Worm (Caenorhabditis elegans): ENCODE measurements around the gene nhr-148.

The nhr-148 gene

DNA sequence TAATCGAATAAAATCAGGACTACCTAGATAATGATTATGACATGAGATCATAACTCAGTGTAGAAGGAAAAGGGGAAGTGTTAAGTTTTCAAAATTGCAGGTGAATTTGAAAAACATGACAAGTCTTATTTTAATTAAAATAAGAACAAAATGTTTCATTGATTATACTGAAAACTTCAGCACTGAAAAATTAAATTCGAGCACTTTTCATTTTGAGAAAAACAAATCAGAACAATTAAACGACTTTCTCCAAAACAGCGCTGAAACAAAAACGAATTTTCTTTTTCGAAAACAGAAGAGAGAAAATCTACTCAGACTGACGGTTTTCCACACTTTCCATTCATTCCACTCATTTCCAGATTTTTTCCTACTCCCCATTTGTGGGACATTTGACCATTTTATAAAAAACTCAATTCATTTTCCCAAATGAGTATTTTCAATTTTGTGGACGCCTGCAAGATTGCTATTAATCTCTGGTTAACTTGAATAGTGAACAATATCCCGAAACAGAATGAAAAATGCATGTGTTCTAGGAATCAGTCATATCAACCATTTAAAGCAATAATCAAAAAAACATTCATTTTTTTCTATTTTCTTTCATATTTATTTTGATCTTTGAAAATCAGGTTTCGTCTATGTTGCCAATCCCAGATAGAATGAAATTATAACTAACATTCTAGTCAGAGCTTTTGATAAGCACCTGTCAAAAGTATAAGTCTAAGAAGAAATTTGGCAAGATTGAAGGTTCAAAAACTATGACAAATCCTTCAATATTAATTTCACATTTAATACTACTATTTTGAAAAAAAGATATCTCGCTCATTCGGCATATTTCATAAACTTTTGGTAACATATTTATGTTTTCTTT is 10.5 kb downstream of the nhr-148 start, which contains the start of the genes srh-231 and srh-275:
Gene srh-231, minus strand, starts transcription at position 51 of the 868 bp plus-strand sequence.
Gene srh-275, plus strand, starts transcription at position 818 of the 868 bp plus-strand sequence.
- TF ChIP-seq mab-5 (tag; optimal IDR thresholded peaks at IDR 0.05) (no peak), mls-2 (tag; optimal IDR thresholded peaks at IDR 0.05) (no peak), lin-32 (GFP tag; optimal IDR thresholded peaks at IDR 0.05) (no peak), unc-62 (GFP tag; optimal IDR thresholded peaks at IDR 0.05) (no peak), elt-3 (tag; optimal IDR thresholded peaks at IDR 0.05) (no peak), lsy-2 (tag; optimal IDR thresholded peaks at IDR 0.05) (no peak), M03D4.4 (tag; optimal IDR thresholded peaks at IDR 0.05) (no peak), pha-4 (tag; optimal IDR thresholded peaks at IDR 0.05) (no peak), mep-1 (tag; optimal IDR thresholded peaks at IDR 0.05) (no peak)

DNA sequence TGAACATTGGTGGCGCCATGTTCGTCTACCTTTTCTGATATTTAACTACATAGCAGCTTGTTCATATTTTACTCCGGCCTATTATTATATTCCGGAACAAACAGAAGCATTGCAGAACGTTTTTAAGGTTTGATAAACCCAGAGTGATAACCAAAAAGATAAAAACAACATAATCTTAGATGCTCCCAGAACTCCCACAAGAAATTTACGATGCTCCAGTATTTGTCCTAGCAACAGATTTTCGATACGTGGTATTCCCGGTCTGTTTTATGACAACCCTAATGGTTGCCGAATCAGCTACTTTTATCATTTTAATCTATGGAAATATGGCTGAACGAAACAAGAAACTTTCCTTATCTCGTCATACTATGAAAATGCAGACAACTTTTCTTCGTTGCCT is 11.6 kb downstream of the nhr-148 start:
- TF ChIP-seq unc-62 (GFP tag; optimal IDR thresholded peaks at IDR 0.05) (no peak), cnd-1 (tag; optimal IDR thresholded peaks at IDR 0.05) (no peak), lin-13 (tag; optimal IDR thresholded peaks at IDR 0.05) (no peak), mab-5 (tag; optimal IDR thresholded peaks at IDR 0.05) (no peak), flh-1 (GFP tag; optimal IDR thresholded peaks at IDR 0.05) (no peak), ham-2 (GFP tag; optimal IDR thresholded peaks at IDR 0.05) (no peak), mep-1 (tag; optimal IDR thresholded peaks at IDR 0.05) (no peak), sem-2 (GFP tag; optimal IDR thresholded peaks at IDR 0.05) (no peak), nhr-12 (tag; optimal IDR thresholded peaks at IDR 0.05) (no peak), lin-32 (GFP tag; optimal IDR thresholded peaks at IDR 0.05) (no peak), nhr-237 (tag; optimal IDR thresholded peaks at IDR 0.05) (no peak)

DNA sequence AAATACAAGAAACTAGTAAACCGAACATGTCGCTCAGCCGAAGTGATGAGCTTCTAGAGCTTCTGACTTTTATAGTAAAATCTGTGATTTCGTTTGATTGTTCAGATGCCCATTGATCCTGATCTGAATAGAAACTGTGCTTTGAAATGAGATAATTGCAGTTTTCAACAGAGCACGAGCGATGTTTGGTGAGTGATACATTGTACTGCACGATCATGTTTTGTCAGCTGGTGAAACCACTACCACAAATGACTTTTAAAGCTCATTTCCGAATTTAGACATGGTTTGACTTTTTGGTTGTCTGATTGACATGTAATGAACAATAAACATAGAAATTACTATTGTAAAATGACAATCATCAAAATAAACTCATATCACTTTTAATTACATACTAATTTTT is 13.5 kb downstream of the nhr-148 start, which contains the start of gene tag-293:
Gene tag-293, minus strand, starts transcription at position 101 of the 400 bp plus-strand sequence.
- TF ChIP-seq lin-13 (tag; optimal IDR thresholded peaks at IDR 0.05) (no peak), pha-4 (tag; optimal IDR thresholded peaks at IDR 0.05) (no peak), blmp-1 (tag; optimal IDR thresholded peaks at IDR 0.05) (no peak)

DNA sequence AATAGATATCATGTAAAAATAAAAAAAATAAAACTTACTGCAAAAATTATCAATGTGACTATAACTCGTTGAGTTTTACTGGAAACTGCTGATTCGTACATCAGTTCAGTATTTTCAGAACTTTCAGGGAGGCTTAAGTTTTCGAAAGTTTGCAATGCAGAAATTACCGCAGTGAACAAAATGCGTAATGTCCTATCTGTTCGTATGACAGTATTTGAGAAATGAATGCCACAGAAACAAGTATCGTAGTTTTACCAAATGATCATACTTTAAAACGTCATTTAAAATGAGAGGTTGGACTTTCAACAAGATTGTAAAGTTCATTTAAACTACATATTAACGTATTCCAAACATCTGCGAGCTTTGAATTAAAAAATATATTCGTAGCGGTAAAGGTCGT is 14.7 kb downstream of the nhr-148 start, which contains the start of gene C03G6.21:
Gene C03G6.21, minus strand, starts transcription at position 101 of the 400 bp plus-strand sequence.
- TF ChIP-seq bed-3 (GFP tag; optimal IDR thresholded peaks at IDR 0.05) (no peak), M03D4.4 (tag; optimal IDR thresholded peaks at IDR 0.05) (no peak), unc-39 (tag; optimal IDR thresholded peaks at IDR 0.05) (no peak), ces-1 (GFP tag; optimal IDR thresholded peaks at IDR 0.05) (no peak), blmp-1 (tag; optimal IDR thresholded peaks at IDR 0.05) (no peak), nhr-12 (tag; optimal IDR thresholded peaks at IDR 0.05) (no peak), mab-5 (tag; optimal IDR thresholded peaks at IDR 0.05) (no peak), ceh-39 (tag; optimal IDR thresholded peaks at IDR 0.05) (no peak), elt-3 (tag; optimal IDR thresholded peaks at IDR 0.05) (no peak), flh-1 (GFP tag; optimal IDR thresholded peaks at IDR 0.05) (no peak), sptf-1 (tag; optimal IDR thresholded peaks at IDR 0.05) (no peak), zip-8 (tag; optimal IDR thresholded peaks at IDR 0.05) (no peak), lsy-2 (tag; optimal IDR thresholded peaks at IDR 0.05) (no peak), nhr-2 (tag; optimal IDR thresholded peaks at IDR 0.05) (no peak)

DNA sequence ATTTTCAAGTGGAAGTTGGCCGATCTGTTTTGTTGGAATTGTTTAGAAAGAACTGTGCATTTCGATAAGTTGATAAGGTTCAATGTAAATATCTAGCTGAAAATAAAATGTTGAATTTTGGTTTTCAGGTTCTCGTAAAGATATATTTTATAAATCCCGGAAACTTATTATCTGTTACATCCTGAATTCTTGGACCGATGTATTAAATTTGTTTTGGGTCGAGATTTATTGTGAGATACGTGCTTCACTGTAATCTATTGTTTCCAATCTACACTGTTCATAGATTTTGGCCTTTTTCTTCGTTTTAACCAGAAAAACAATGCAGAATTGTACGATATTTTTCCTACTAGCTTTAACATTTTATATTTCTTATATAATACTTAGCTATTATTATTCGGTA is 15.2 kb downstream of the nhr-148 start, which contains the start of gene C03G6.6:
Gene C03G6.6, plus strand, starts transcription at position 301 of the 400 bp plus-strand sequence.
- no peak for TF ChIP-seq nhr-2 (tag; optimal IDR thresholded peaks at IDR 0.05)
- no peak for TF ChIP-seq lsy-2 (tag; optimal IDR thresholded peaks at IDR 0.05)
- no peak for TF ChIP-seq ceh-39 (tag; optimal IDR thresholded peaks at IDR 0.05)
- TF ChIP-seq M03D4.4 (tag; optimal IDR thresholded peaks at IDR 0.05), result no peak
- TF ChIP-seq elt-1 (tag; optimal IDR thresholded peaks at IDR 0.05; ENCODE audit: borderline replicate concordance, insufficient read depth), result no peak
- no peak for TF ChIP-seq flh-1 (GFP tag; optimal IDR thresholded peaks at IDR 0.05)

DNA sequence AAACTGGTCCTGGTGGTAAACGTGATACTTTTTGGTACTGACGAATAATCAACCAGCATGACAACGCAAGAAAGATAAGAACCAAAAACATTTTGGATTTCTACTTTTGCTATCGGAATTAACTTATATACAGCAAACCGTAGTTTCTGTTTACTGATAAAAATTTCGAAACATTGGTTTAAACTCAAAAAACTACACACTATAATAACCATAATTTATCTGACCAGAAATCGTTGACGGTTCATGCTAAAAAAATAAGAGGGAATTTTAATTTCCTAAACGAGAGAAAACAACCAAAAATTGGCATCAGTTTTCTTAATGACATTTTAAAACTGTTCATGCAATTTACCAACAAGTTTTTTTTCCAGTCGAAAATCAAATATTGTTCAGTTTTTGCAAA is 19.7 kb downstream of the nhr-148 start, which contains the start of gene cyp-35A1:
Gene cyp-35A1, minus strand, starts transcription at position 101 of the 400 bp plus-strand sequence.
- TF ChIP-seq hlh-1 (tag; optimal IDR thresholded peaks at IDR 0.05) (no peak), ceh-43 (GFP tag; optimal IDR thresholded peaks at IDR 0.05) (no peak), unc-39 (tag; optimal IDR thresholded peaks at IDR 0.05) (no peak), sem-2 (GFP tag; optimal IDR thresholded peaks at IDR 0.05) (no peak), sptf-1 (tag; optimal IDR thresholded peaks at IDR 0.05) (no peak), ceh-83 (GFP tag; optimal IDR thresholded peaks at IDR 0.05) (no peak), flh-1 (GFP tag; optimal IDR thresholded peaks at IDR 0.05) (no peak), nhr-237 (tag; optimal IDR thresholded peaks at IDR 0.05) (no peak)

Measured in whole organism, mixed stage, embryonic.